Worm (Caenorhabditis elegans) whole organism, early embryonic: ENCODE results near the gene C39E9.8.

Experiments used
- B0310.2 ChIP-seq: sonication (generic microtip); optimal IDR thresholded peaks from 2 replicates; lab custom pipeline; 2016; ENCODE audit warnings: mild to moderate bottlenecking, missing genetic modification characterization, missing compliant biosample characterization
- F13C5.2 ChIP-seq: sonication (generic microtip); optimal IDR thresholded peaks from 2 replicates; lab custom pipeline; 2017; ENCODE audit warnings: mild to moderate bottlenecking, missing genetic modification characterization, inconsistent platforms, missing compliant biosample characterization
- aly-1 ChIP-seq: sonication (generic microtip); optimal IDR thresholded peaks from 2 replicates; lab custom pipeline; 2016; ENCODE audit warnings: missing genetic modification characterization, missing compliant biosample characterization
- ama-1 ChIP-seq: fragments of 150-350 bp; optimal IDR thresholded peaks from 2 replicates; lab custom pipeline; 2014
- ceh-13 ChIP-seq: fragments of 200-800 bp; sonication (Bioruptor generic); optimal IDR thresholded peaks from 2 replicates; lab custom pipeline; 2018; ENCODE audit warnings: mild to moderate bottlenecking, missing genetic modification characterization, missing compliant biosample characterization
- ets-7 ChIP-seq: sonication (generic microtip); optimal IDR thresholded peaks from 2 replicates; lab custom pipeline; 2016; ENCODE audit warnings: missing genotype, missing genetic modification characterization, missing compliant biosample characterization
- flt-1 ChIP-seq: fragments of 200-800 bp; sonication (Bioruptor generic); IDR thresholded peaks from 2 replicates; pipeline ENCODE4 v1.3.6; 2022; ENCODE audit warnings: missing genetic modification characterization, missing compliant biosample characterization
- hmg-4 ChIP-seq: fragments of 200-800 bp; sonication (Bioruptor generic); optimal IDR thresholded peaks from 2 replicates; lab custom pipeline; 2018; ENCODE audit warnings: mild to moderate bottlenecking, missing genetic modification characterization, missing compliant biosample characterization
- sea-1 ChIP-seq: fragments of 200-800 bp; sonication (Bioruptor generic); conservative IDR thresholded peaks from 2 replicates; pipeline ENCODE4 v1.3.6; 2022; ENCODE audit warnings: missing genetic modification characterization, missing compliant biosample characterization
- tbx-11 ChIP-seq: fragments of 200-800 bp; sonication (Bioruptor generic); IDR thresholded peaks from 2 replicates; pipeline ENCODE4 v1.3.6; 2022; ENCODE audit warnings: missing genetic modification characterization, missing compliant biosample characterization

ce11 chrIV:13044980-13045379 lies 34.3 kb upstream of the C39E9.8 start:
- TF ChIP-seq B0310.2 (tag; lab: Kevin White, UChicago) (no peak), flt-1 (GFP tag; lab: Robert Waterston, UW) (no peak), ama-1 (lab: Kevin White, UChicago) (no peak), F13C5.2 (tag; lab: Kevin White, UChicago) (no peak), sea-1 (GFP tag; lab: Robert Waterston, UW) (no peak), tbx-11 (GFP tag; lab: Robert Waterston, UW) (no peak), ceh-13 (no peak), ets-7 (tag; lab: Kevin White, UChicago) (no peak), aly-1 (no peak), hmg-4 (GFP tag; lab: Kevin White, UChicago) (no peak)
